Fruit fly (Drosophila melanogaster): Measurements from ENCODE around the gene CG7083.
A peak's percentile ranks its signal among the peaks of the same experiment; 100 is the strongest.

The CG7083 gene

DNA sequence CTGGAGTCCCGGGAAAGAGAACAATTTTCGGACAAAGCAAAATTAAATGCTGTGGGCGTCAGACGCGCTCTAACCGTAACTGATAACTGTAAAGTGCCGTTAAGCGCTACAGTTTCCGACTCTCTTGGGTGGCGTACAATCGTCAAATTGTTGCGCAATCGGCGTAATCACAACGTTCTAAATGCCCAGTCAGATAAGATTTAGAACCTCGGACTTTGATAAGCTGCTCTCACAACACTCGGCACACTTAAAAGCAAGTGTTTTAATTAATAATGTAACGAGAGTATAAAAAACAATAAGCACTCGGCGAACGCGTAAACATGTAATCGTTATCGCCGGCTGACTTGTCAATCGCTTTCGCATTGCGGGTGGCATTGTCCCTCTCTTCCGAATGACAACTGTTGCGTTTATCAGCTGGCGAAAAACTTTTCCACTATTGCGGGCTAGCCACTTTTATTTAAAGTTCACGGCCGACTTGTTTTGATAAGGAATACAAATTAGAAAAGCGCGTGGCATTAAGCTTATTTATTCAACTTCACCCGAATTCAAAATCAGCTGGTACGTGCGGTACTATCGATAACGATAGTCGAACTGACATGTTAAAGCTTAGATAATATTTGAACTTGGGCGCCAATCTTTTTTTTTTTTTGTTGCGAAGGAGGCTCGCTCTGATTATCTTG lies 18.3 kb downstream of the CG7083 start (continued):
- peak; percentile 62 for TF ChIP-seq Dref (GFP tag; IDR thresholded peaks at IDR 0.05)
- TF ChIP-seq zen2 (GFP tag; IDR thresholded peaks at IDR 0.05; ENCODE audit: partially characterized antibody), result peak; percentile 14; the same call in 1 of the 3 replicates
- TF ChIP-seq amos (GFP tag; IDR thresholded peaks at IDR 0.05; ENCODE audit: partially characterized antibody), result peak; percentile 62; the same call in 1 of the 2 replicates
- TF ChIP-seq CG4328 (GFP tag; optimal IDR thresholded peaks at IDR 0.05), result no peak
- TF ChIP-seq CG11456 (GFP tag; IDR thresholded peaks at IDR 0.05), result no peak
- TF ChIP-seq CG9817 (tag; optimal IDR thresholded peaks at IDR 0.05), result no peak
- peak; percentile 19 for TF ChIP-seq sd (tag; optimal IDR thresholded peaks at IDR 0.05)
- TF ChIP-seq Xrp1 (GFP tag; IDR thresholded peaks at IDR 0.05), result 0 out of 2 replicates have a peak, but pooled peaks have one; percentile 7
- no peak for TF ChIP-seq CG32767 (GFP tag; IDR thresholded peaks at IDR 0.05)
- no peak for TF ChIP-seq stc (GFP tag; IDR thresholded peaks at IDR 0.05)
- no peak; the same call in 1 of the 2 replicates for TF ChIP-seq CG2129 (GFP tag; IDR thresholded peaks at IDR 0.05; ENCODE audit: partially characterized antibody)
- TF ChIP-seq CG3065 (GFP tag; optimal IDR thresholded peaks at IDR 0.05), result no peak
- TF ChIP-seq Doc2 (GFP tag; IDR thresholded peaks at IDR 0.05), result no peak
- TF ChIP-seq ci (GFP tag; IDR thresholded peaks at IDR 0.05), result peak; percentile 55; the same call in 2 of the 3 replicates
- TF ChIP-seq CG4820 (GFP tag; optimal IDR thresholded peaks at IDR 0.05), result no peak
- peak; percentile 68 for TF ChIP-seq nerfin-2 (GFP tag; IDR thresholded peaks at IDR 0.05; ENCODE audit: partially characterized antibody)
- TF ChIP-seq Ssrp (tag; optimal IDR thresholded peaks at IDR 0.05), result no peak
- TF ChIP-seq kah (GFP tag; optimal IDR thresholded peaks at IDR 0.05), result peak; percentile 5
- TF ChIP-seq CG16815 (GFP tag; optimal IDR thresholded peaks at IDR 0.05), result no peak
- peak; percentile 51; the same call in 1 of the 3 replicates for TF ChIP-seq Doc3 (GFP tag; IDR thresholded peaks at IDR 0.05; ENCODE audit: partially characterized antibody)
- TF ChIP-seq tll (GFP tag; optimal IDR thresholded peaks at IDR 0.05), result no peak
- no peak for TF ChIP-seq CG7928 (GFP tag; optimal IDR thresholded peaks at IDR 0.05)
- TF ChIP-seq lola (GFP tag; optimal IDR thresholded peaks at IDR 0.05), result no peak
- TF ChIP-seq scrt (GFP tag; optimal IDR thresholded peaks at IDR 0.05), result peak; percentile 95
- peak; percentile 75 for TF ChIP-seq HLH4C (GFP tag; IDR thresholded peaks at IDR 0.05; ENCODE audit: partially characterized antibody)
- TF ChIP-seq Fer1 (GFP tag; optimal IDR thresholded peaks at IDR 0.05), result no peak
- no peak for TF ChIP-seq CG10959 (GFP tag; IDR thresholded peaks at IDR 0.05)
- peak; percentile 76 for TF ChIP-seq CG10543 (GFP tag; optimal IDR thresholded peaks at IDR 0.05)
- TF ChIP-seq HLHmδ (GFP tag; optimal IDR thresholded peaks at IDR 0.05), result no peak
- TF ChIP-seq ERR (GFP tag; optimal IDR thresholded peaks at IDR 0.05), result no peak
- no peak for TF ChIP-seq CG8281 (tag; optimal IDR thresholded peaks at IDR 0.05)
- no peak for TF ChIP-seq CG1602 (GFP tag; optimal IDR thresholded peaks at IDR 0.05)
- TF ChIP-seq vvl (GFP tag; IDR thresholded peaks at IDR 0.05), result peak; percentile 29; the same call in 1 of the 2 replicates
- TF ChIP-seq grn (GFP tag; optimal IDR thresholded peaks at IDR 0.05), result peak; percentile 87
- TF ChIP-seq Awh (GFP tag; IDR thresholded peaks at IDR 0.05), result no peak
- no peak for TF ChIP-seq CkIIα-i1 (GFP tag; IDR thresholded peaks at IDR 0.05)
- no peak for TF ChIP-seq Ravus (GFP tag; IDR thresholded peaks at IDR 0.05)
- TF ChIP-seq CG12391 (tag; optimal IDR thresholded peaks at IDR 0.05), result no peak
- TF ChIP-seq CG9876 (GFP tag; optimal IDR thresholded peaks at IDR 0.05), result no peak
- no peak for TF ChIP-seq cato (GFP tag; optimal IDR thresholded peaks at IDR 0.05; ENCODE audit: borderline replicate concordance)
- TF ChIP-seq CG6683 (GFP tag; optimal IDR thresholded peaks at IDR 0.05), result no peak
- TF ChIP-seq PHDP (tag; optimal IDR thresholded peaks at IDR 0.05), result no peak
- TF ChIP-seq sqz (GFP tag; optimal IDR thresholded peaks at IDR 0.05), result peak; percentile 51
- TF ChIP-seq Hsf (GFP tag; optimal IDR thresholded peaks at IDR 0.05), result no peak
- TF ChIP-seq sens (GFP tag), result peak; percentile 69
- no peak for TF ChIP-seq Abd-B (GFP tag; optimal IDR thresholded peaks at IDR 0.05)
- peak; percentile 88 for TF ChIP-seq E2f2 (GFP tag; IDR thresholded peaks at IDR 0.05)
- no peak for TF ChIP-seq CG2889 (GFP tag; IDR thresholded peaks at IDR 0.05)
- TF ChIP-seq CG9215 (GFP tag; IDR thresholded peaks at IDR 0.05), result no peak

Measured in whole organism, embryonic.